Worm (Caenorhabditis elegans) whole organism, young adult: ENCODE data around the gene C16C8.19.
A peak's percentile ranks its signal among the peaks of the same experiment; 100 is the strongest.

ENCODE experiments used
- B0035.1 ChIP-seq: sonication (generic microtip); optimal IDR thresholded peaks from 2 replicates; lab custom pipeline; 2016; ENCODE audit warnings: missing genetic modification characterization, mild to moderate bottlenecking, missing compliant biosample characterization, missing genotype, missing genetic modification reagents
- B0336.3 ChIP-seq: fragments of 200-800 bp; sonication (Bioruptor generic); IDR thresholded peaks from 2 replicates; pipeline ENCODE4 v1.3.6; 2022; ENCODE audit warnings: missing genetic modification characterization, missing compliant biosample characterization
- C17E4.6 ChIP-seq: fragments of 200-800 bp; sonication (Bioruptor generic); IDR thresholded peaks from 2 replicates; pipeline ENCODE4 v1.3.6; 2022; ENCODE audit warnings: missing genetic modification reagents, missing genetic modification characterization, missing compliant biosample characterization
- D2030.7 ChIP-seq: fragments of 200-800 bp; sonication (Bioruptor generic); IDR thresholded peaks from 2 replicates; pipeline ENCODE4 v1.3.6; 2022; ENCODE audit warnings: missing genetic modification reagents, missing genetic modification characterization, missing compliant biosample characterization
- F23B12.7 ChIP-seq: sonication (generic microtip); optimal IDR thresholded peaks from 2 replicates; lab custom pipeline; 2017; ENCODE audit warnings: missing genetic modification characterization, mild to moderate bottlenecking, missing compliant biosample characterization, antibody characterized with exemption, moderate library complexity; ENCODE audit not compliant: insufficient read depth
- F33H1.4 ChIP-seq: fragments of 200-800 bp; sonication (Bioruptor generic); IDR thresholded peaks from 2 replicates; pipeline ENCODE4 v1.3.6; 2022; ENCODE audit warnings: missing genetic modification reagents, missing genetic modification characterization, missing compliant biosample characterization
- F55B11.4 ChIP-seq: sonication (generic microtip); optimal IDR thresholded peaks from 2 replicates; lab custom pipeline; 2016; ENCODE audit warnings: missing compliant biosample characterization, missing genetic modification characterization, borderline replicate concordance; ENCODE audit not compliant: insufficient read depth
- F57C9.4 ChIP-seq: sonication (generic microtip); optimal IDR thresholded peaks from 2 replicates; lab custom pipeline; 2017; ENCODE audit warnings: mild to moderate bottlenecking, missing genetic modification characterization, missing compliant biosample characterization
- T26A5.8 ChIP-seq: sonication (generic microtip); optimal IDR thresholded peaks from 2 replicates; lab custom pipeline; 2016; ENCODE audit warnings: missing genetic modification characterization, missing compliant biosample characterization
- Y56A3A.18 ChIP-seq: fragments of 200-800 bp; sonication (Bioruptor generic); IDR thresholded peaks from 2 replicates; pipeline ENCODE4 v1.3.6; 2022; ENCODE audit warnings: missing genetic modification reagents, missing genetic modification characterization, missing compliant biosample characterization
- Y67H2A.10 ChIP-seq: fragments of 200-800 bp; sonication (Bioruptor generic); conservative IDR thresholded peaks from 2 replicates; pipeline ENCODE4 v1.3.6; 2022; ENCODE audit warnings: missing genetic modification reagents, missing genetic modification characterization, missing compliant biosample characterization
- Y79H2A.3 ChIP-seq: fragments of 200-800 bp; sonication (Bioruptor generic); conservative IDR thresholded peaks from 2 replicates; pipeline ENCODE4 v1.3.6; 2022; ENCODE audit warnings: missing genetic modification reagents, missing genetic modification characterization, missing compliant biosample characterization
- akir-1 ChIP-seq: fragments of 200-800 bp; sonication (Bioruptor generic); optimal IDR thresholded peaks from 2 replicates; lab custom pipeline; 2018; ENCODE audit warnings: mild to moderate bottlenecking, missing genetic modification characterization, moderate library complexity, missing compliant biosample characterization
- aptf-2 ChIP-seq: fragments of 200-800 bp; sonication (Bioruptor generic); conservative IDR thresholded peaks from 2 replicates; pipeline ENCODE4 v1.3.6; 2022; ENCODE audit warnings: missing genetic modification reagents, missing genetic modification characterization, missing compliant biosample characterization
- bed-2 ChIP-seq: fragments of 200-800 bp; sonication (Bioruptor generic); IDR thresholded peaks from 2 replicates; pipeline ENCODE4 v1.3.6; 2022; ENCODE audit warnings: missing genetic modification reagents, missing genetic modification characterization, missing compliant biosample characterization
- ceh-40 ChIP-seq: fragments of 200-800 bp; sonication (Bioruptor generic); IDR thresholded peaks from 2 replicates; pipeline ENCODE4 v1.3.6; 2022; ENCODE audit warnings: missing genetic modification characterization, missing compliant biosample characterization
- ceh-79 ChIP-seq: sonication (generic microtip); optimal IDR thresholded peaks from 2 replicates; lab custom pipeline; 2017; ENCODE audit warnings: mild to moderate bottlenecking, missing genetic modification characterization, missing compliant biosample characterization
- dox-1 ChIP-seq: fragments of 200-800 bp; sonication (Bioruptor generic); IDR thresholded peaks from 2 replicates; pipeline ENCODE4 v1.3.6; 2022; ENCODE audit warnings: missing genetic modification reagents, missing genetic modification characterization, missing compliant biosample characterization
- dpl-1 ChIP-seq: fragments of 150-350 bp; optimal IDR thresholded peaks from 2 replicates; lab custom pipeline; 2014; ENCODE audit warnings: missing biosample characterization, missing genetic modification reagents, missing genetic modification characterization
- efl-1 ChIP-seq: fragments of 150-350 bp; optimal IDR thresholded peaks from 2 replicates; lab custom pipeline; 2014; ENCODE audit warnings: missing biosample characterization, missing genetic modification reagents, missing genetic modification characterization
- ekl-4 ChIP-seq: fragments of 200-800 bp; sonication (Bioruptor generic); IDR thresholded peaks from 2 replicates; pipeline ENCODE4 v1.3.6; 2022; ENCODE audit warnings: missing genetic modification reagents, missing genetic modification characterization, missing compliant biosample characterization
- ets-4 ChIP-seq: fragments of 200-800 bp; sonication (Bioruptor generic); optimal IDR thresholded peaks from 2 replicates; lab custom pipeline; 2018; ENCODE audit warnings: mild to moderate bottlenecking, missing genetic modification characterization, missing compliant biosample characterization
- fkh-3 ChIP-seq: sonication (generic microtip); optimal IDR thresholded peaks from 2 replicates; lab custom pipeline; 2016; ENCODE audit warnings: mild to moderate bottlenecking, missing genetic modification characterization, missing compliant biosample characterization
- gei-17 ChIP-seq: fragments of 200-800 bp; sonication (Bioruptor generic); optimal IDR thresholded peaks from 2 replicates; lab custom pipeline; 2018; ENCODE audit warnings: mild to moderate bottlenecking, missing genetic modification characterization, missing compliant biosample characterization
- hlh-12 ChIP-seq: sonication (generic microtip); optimal IDR thresholded peaks from 2 replicates; lab custom pipeline; 2016; ENCODE audit warnings: missing genetic modification characterization, missing compliant biosample characterization
- hlh-26 ChIP-seq: fragments of 200-800 bp; sonication (Bioruptor generic); conservative IDR thresholded peaks from 2 replicates; pipeline ENCODE4 v1.3.6; 2022; ENCODE audit warnings: missing genetic modification reagents, missing genetic modification characterization, missing compliant biosample characterization
- hrde-1 ChIP-seq: sonication (generic microtip); optimal IDR thresholded peaks from 2 replicates; lab custom pipeline; 2016; ENCODE audit warnings: missing genetic modification characterization, mild to moderate bottlenecking, missing compliant biosample characterization, moderate library complexity, missing genotype, missing genetic modification reagents, borderline replicate concordance
- let-607 ChIP-seq, 2 experiments: fragments of 200-800 bp in 1 of 2; sonication (Bioruptor generic) in 1 of 2; sonication (generic microtip) in 1 of 2; optimal IDR thresholded peaks; 2 replicates each; lab custom pipeline; 2016 to 2018; ENCODE audit warnings: mild to moderate bottlenecking in 2 of 2, missing compliant biosample characterization in 2 of 2, missing genetic modification characterization in 2 of 2, moderate library complexity in 2 of 2, missing genotype in 1 of 2
- lin-54 ChIP-seq: fragments of 200-800 bp; sonication (Bioruptor generic); optimal IDR thresholded peaks from 2 replicates; lab custom pipeline; 2018; ENCODE audit warnings: mild to moderate bottlenecking, missing genetic modification characterization, missing compliant biosample characterization
- lir-1 ChIP-seq: fragments of 200-800 bp; sonication (Bioruptor generic); conservative IDR thresholded peaks from 2 replicates; pipeline ENCODE4 v1.3.6; 2022; ENCODE audit warnings: missing genetic modification reagents, missing genetic modification characterization, missing compliant biosample characterization
- lsy-27 ChIP-seq: sonication (generic microtip); optimal IDR thresholded peaks from 2 replicates; lab custom pipeline; 2017; ENCODE audit warnings: missing genetic modification characterization, mild to moderate bottlenecking, missing compliant biosample characterization, antibody characterized with exemption, missing genotype, borderline replicate concordance; ENCODE audit not compliant: insufficient read depth
- madf-3 ChIP-seq: fragments of 200-800 bp; sonication (Bioruptor generic); IDR thresholded peaks from 2 replicates; pipeline ENCODE4 v1.3.6; 2022; ENCODE audit warnings: missing genetic modification reagents, missing genetic modification characterization, missing compliant biosample characterization
- madf-8 ChIP-seq: fragments of 200-800 bp; sonication (Bioruptor generic); conservative IDR thresholded peaks from 2 replicates; pipeline ENCODE4 v1.3.6; 2022; ENCODE audit warnings: missing genetic modification reagents, missing genetic modification characterization, missing compliant biosample characterization
- mcd-1 ChIP-seq: fragments of 200-800 bp; sonication (Bioruptor generic); IDR thresholded peaks from 2 replicates; pipeline ENCODE4 v1.3.6; 2022; ENCODE audit warnings: missing genetic modification reagents, missing genetic modification characterization, missing compliant biosample characterization
- mes-4 ChIP-seq: sonication (generic microtip); optimal IDR thresholded peaks from 2 replicates; lab custom pipeline; 2016; ENCODE audit warnings: missing genotype, missing genetic modification characterization, missing compliant biosample characterization
- nfya-1 ChIP-seq: sonication (generic microtip); optimal IDR thresholded peaks from 2 replicates; lab custom pipeline; 2017; ENCODE audit warnings: antibody characterized with exemption, missing compliant biosample characterization, missing genetic modification characterization, borderline replicate concordance; ENCODE audit not compliant: insufficient read depth
- nhr-80 ChIP-seq: sonication (generic microtip); optimal IDR thresholded peaks from 2 replicates; lab custom pipeline; 2016; ENCODE audit warnings: missing genetic modification characterization, missing compliant biosample characterization
- pbrm-1 ChIP-seq: fragments of 200-800 bp; sonication (Bioruptor generic); IDR thresholded peaks from 2 replicates; pipeline ENCODE4 v1.3.6; 2022; ENCODE audit warnings: missing genetic modification reagents, missing genetic modification characterization, missing compliant biosample characterization
- pha-4 ChIP-seq: fragments of 150-350 bp; sonication (generic microtip); optimal IDR thresholded peaks from 2 replicates; lab custom pipeline; 2014; ENCODE audit warnings: missing biosample characterization, missing genetic modification reagents, missing genetic modification characterization
- rec-8 ChIP-seq, 2 experiments: sonication (generic microtip); optimal IDR thresholded peaks; 2 replicates each; lab custom pipeline; 2016; ENCODE audit warnings: mild to moderate bottlenecking in 2 of 2, missing genetic modification characterization in 2 of 2, missing genetic modification reagents in 2 of 2, missing genotype in 2 of 2, missing biosample characterization in 1 of 2, missing compliant biosample characterization in 1 of 2, moderate library complexity in 1 of 2
- sea-2 ChIP-seq: fragments of 200-800 bp; sonication (Bioruptor generic); IDR thresholded peaks from 2 replicates; pipeline ENCODE4 v1.3.6; 2022; ENCODE audit warnings: missing genetic modification characterization, missing compliant biosample characterization
- snpc-1.1 ChIP-seq: sonication (generic microtip); optimal IDR thresholded peaks from 2 replicates; lab custom pipeline; 2017; ENCODE audit warnings: missing genetic modification characterization, mild to moderate bottlenecking, missing compliant biosample characterization, antibody characterized with exemption, moderate library complexity, missing genotype, missing genetic modification reagents; ENCODE audit not compliant: insufficient read depth
- snpc-3.4 ChIP-seq: sonication (generic microtip); optimal IDR thresholded peaks from 2 replicates; lab custom pipeline; 2017; ENCODE audit warnings: missing genetic modification characterization, mild to moderate bottlenecking, missing compliant biosample characterization, antibody characterized with exemption, moderate library complexity, missing genotype, missing genetic modification reagents
- ztf-25 ChIP-seq: fragments of 200-800 bp; sonication (Bioruptor generic); IDR thresholded peaks from 2 replicates; pipeline ENCODE4 v1.3.6; 2022; ENCODE audit warnings: missing genetic modification reagents, missing genetic modification characterization, missing compliant biosample characterization
- ztf-28 ChIP-seq: fragments of 200-800 bp; sonication (Bioruptor generic); IDR thresholded peaks from 2 replicates; pipeline ENCODE4 v1.3.6; 2022; ENCODE audit warnings: missing genetic modification reagents, missing genetic modification characterization, missing compliant biosample characterization

C16C8.19 gene

ce11 chrII:3502520-3503323 is 44.4 kb downstream of the C16C8.19 start, which contains the start of the genes col-71 and Y49F6B.2:
TSS of gene col-71 (minus strand) at chrII:3502570.
TSS of gene Y49F6B.2 (plus strand) at chrII:3502968.
- TF ChIP-seq B0336.3 (GFP tag; lab: Robert Waterston, UW), result no peak; the same call in 1 of the 2 replicates
- TF ChIP-seq hrde-1 (tag; lab: Kevin White, UChicago), result no peak
- peak; percentile 46 for TF ChIP-seq D2030.7 (GFP tag; lab: Robert Waterston, UW)
- no peak for TF ChIP-seq hlh-12 (tag; lab: Kevin White, UChicago)
- peak; percentile 62 for TF ChIP-seq lin-54 (GFP tag; lab: Kevin White, UChicago)
- TF ChIP-seq nhr-80, result peak; percentile 21
- peak; percentile 54 for TF ChIP-seq F33H1.4
- no peak for TF ChIP-seq ceh-40 (GFP tag; lab: Robert Waterston, UW)
- no peak for TF ChIP-seq mes-4 (tag; lab: Kevin White, UChicago)
- TF ChIP-seq mcd-1 (GFP tag; lab: Robert Waterston, UW), result peak; percentile 98
- no peak for TF ChIP-seq nfya-1 (tag; lab: Kevin White, UChicago)
- no peak for TF ChIP-seq T26A5.8 (tag; lab: Kevin White, UChicago)
- peak; percentile 27 for TF ChIP-seq efl-1 (GFP tag; lab: Kevin White, UChicago)
- peak; percentile 58; the same call in 1 of the 2 replicates for TF ChIP-seq pbrm-1 (GFP tag; lab: Robert Waterston, UW)
- 0 out of 2 replicates have a peak, but pooled peaks have one; percentile 70 for TF ChIP-seq ztf-25 (GFP tag; lab: Robert Waterston, UW)
- TF ChIP-seq madf-8 (GFP tag; lab: Robert Waterston, UW), result peak; percentile 28; the same call in 1 of the 2 replicates
- no peak for TF ChIP-seq lsy-27
- TF ChIP-seq ceh-79, result no peak
- TF ChIP-seq bed-2 (GFP tag; lab: Robert Waterston, UW), result peak; percentile 59; the same call in 1 of the 2 replicates
- no peak for TF ChIP-seq akir-1 (GFP tag; lab: Kevin White, UChicago)
- no peak for TF ChIP-seq dpl-1 (GFP tag; lab: Kevin White, UChicago)
- peak; percentile 37 to 49 for TF ChIP-seq rec-8 (tag; optimal IDR thresholded peaks at IDR 0.05; lab: Kevin White, UChicago)
- TF ChIP-seq F23B12.7 (tag; lab: Kevin White, UChicago), result no peak
- TF ChIP-seq pha-4, result no peak
- TF ChIP-seq ets-4, result no peak
- TF ChIP-seq lir-1, result peak; percentile 68; the same call in 1 of the 2 replicates
- no peak for TF ChIP-seq F57C9.4 (tag; lab: Kevin White, UChicago)
- no peak for TF ChIP-seq C17E4.6 (GFP tag; lab: Robert Waterston, UW)
- no peak for TF ChIP-seq sea-2 (GFP tag; lab: Robert Waterston, UW)
- no peak for TF ChIP-seq Y56A3A.18
- no peak for TF ChIP-seq B0035.1 (tag; lab: Kevin White, UChicago)
- no peak for TF ChIP-seq madf-3 (GFP tag; lab: Robert Waterston, UW)
- peak in 1 of 2 experiments; percentile 52 for TF ChIP-seq let-607 (tag; optimal IDR thresholded peaks at IDR 0.05; lab: Kevin White, UChicago)
- TF ChIP-seq ekl-4, result 0 out of 2 replicates have a peak, but pooled peaks have one; percentile 55
- no peak for TF ChIP-seq hlh-26 (GFP tag; lab: Robert Waterston, UW)
- peak; percentile 92 for TF ChIP-seq dox-1 (GFP tag; lab: Robert Waterston, UW)
- TF ChIP-seq snpc-3.4 (tag; lab: Kevin White, UChicago), result no peak
- TF ChIP-seq Y79H2A.3, result no peak
- TF ChIP-seq Y67H2A.10 (GFP tag; lab: Robert Waterston, UW), result 0 out of 2 replicates have a peak, but pooled peaks have one; percentile 50
- TF ChIP-seq aptf-2 (GFP tag; lab: Robert Waterston, UW), result 0 out of 2 replicates have a peak, but pooled peaks have one; percentile 22
- TF ChIP-seq ztf-28 (GFP tag; lab: Robert Waterston, UW), result peak; percentile 53; the same call in 1 of the 2 replicates
- TF ChIP-seq F55B11.4 (tag; lab: Kevin White, UChicago), result no peak
- TF ChIP-seq gei-17 (GFP tag; lab: Kevin White, UChicago), result no peak
- no peak for TF ChIP-seq fkh-3
- TF ChIP-seq snpc-1.1 (tag; lab: Kevin White, UChicago), result no peak
